Worm (Caenorhabditis elegans): Measurements from ENCODE around the gene R09E10.6.

ce11 chrIV:10337286-10337685 is 43.4 kb upstream of the R09E10.6 start:
- no peak for TF ChIP-seq W03F9.2 (tag; optimal IDR thresholded peaks at IDR 0.05)
- TF ChIP-seq him-1 (tag; optimal IDR thresholded peaks at IDR 0.05) = no peak
- no peak for TF ChIP-seq dao-5 (tag; optimal IDR thresholded peaks at IDR 0.05)
